Worm (Caenorhabditis elegans): ENCODE data around the gene rpt-2.

The rpt-2 gene

DNA sequence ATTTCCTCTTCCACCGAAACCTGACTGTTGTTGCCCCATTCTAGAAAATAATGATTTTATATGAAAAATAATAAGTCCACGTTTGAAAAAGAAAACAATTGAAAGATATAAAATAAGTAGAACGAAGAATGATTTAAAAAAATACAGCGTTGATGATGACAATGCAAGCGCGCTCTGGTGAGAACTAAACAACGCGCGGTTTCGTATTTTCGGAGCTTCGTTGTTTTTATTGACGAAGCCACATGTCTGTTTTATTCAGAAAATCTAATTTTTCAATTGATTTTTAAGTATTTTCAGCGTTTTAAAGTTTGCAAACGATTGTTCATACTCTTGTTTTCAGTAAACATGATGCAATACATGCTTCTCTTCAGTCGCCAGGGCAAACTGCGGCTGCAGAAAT lies at the start of gene rpt-2, which contains the start of gene aps-1:
Gene rpt-2 (minus strand): TSS at position 40 of the 400 bp plus-strand sequence.
Gene aps-1 (plus strand): TSS at position 341 of the 400 bp plus-strand sequence.
- TF ChIP-seq ztf-23 (GFP tag; IDR thresholded peaks at IDR 0.05) (no peak), cog-1 (tag; optimal IDR thresholded peaks at IDR 0.05) (peak; percentile 61), ref-1 (GFP tag; conservative IDR thresholded peaks at IDR 0.05) (no peak)

DNA sequence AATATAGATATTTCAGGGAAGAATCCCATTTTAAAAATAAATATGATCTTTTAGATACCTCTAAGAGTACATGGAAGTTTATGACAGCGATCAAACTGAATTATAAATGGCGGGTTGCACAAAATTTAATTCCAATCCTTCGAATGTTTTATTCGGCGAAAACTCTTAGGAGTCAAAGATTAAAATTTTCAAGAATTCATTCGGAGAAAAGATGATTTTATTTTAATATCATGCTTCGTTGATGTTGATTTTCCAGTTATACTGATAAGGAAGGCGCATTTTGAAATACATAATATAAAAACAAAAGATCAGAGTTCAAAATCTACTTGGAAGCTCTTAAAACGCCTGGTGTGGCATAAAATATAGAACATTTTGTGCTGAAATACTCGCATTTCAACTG lies 49.6 kb upstream of the rpt-2 start, which contains the start of gene srh-10:
Gene srh-10 (minus strand): TSS at position 29 of the 400 bp plus-strand sequence.
- TF ChIP-seq med-1 (GFP tag; optimal IDR thresholded peaks at IDR 0.05; ENCODE audit: insufficient read depth) (no peak), ztf-29 (GFP tag; IDR thresholded peaks at IDR 0.05) (no peak), cog-1 (tag; optimal IDR thresholded peaks at IDR 0.05) (no peak), ztf-23 (GFP tag; IDR thresholded peaks at IDR 0.05) (no peak), flt-1 (GFP tag; IDR thresholded peaks at IDR 0.05) (no peak), ref-1 (GFP tag; conservative IDR thresholded peaks at IDR 0.05) (no peak), T22C8.4 (GFP tag; IDR thresholded peaks at IDR 0.05) (no peak), tab-1 (GFP tag; IDR thresholded peaks at IDR 0.05) (no peak), klf-2 (GFP tag; conservative IDR thresholded peaks at IDR 0.05) (no peak)

DNA sequence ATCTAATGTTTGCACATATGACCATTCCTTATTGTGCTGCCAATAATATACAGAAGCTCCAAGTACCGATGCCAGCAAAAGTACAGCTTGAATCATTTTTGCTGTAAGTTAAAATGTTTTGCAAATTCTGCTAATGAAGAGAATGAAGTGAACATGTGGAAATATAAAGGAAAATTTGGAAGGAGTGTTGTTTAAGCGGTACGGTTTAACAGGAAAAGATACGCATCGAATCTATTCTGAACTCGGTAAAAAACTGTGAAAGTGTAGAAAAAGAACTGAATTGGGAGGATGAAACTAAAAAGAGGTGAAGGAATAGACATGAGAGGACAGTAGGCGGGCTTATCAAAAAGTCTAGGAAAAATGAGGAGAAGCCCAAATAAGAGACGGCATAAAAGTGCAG lies 45.9 kb upstream of the rpt-2 start, which contains the start of gene Y38A10A.2:
Gene Y38A10A.2 (minus strand): TSS at position 101 of the 400 bp plus-strand sequence.
- TF ChIP-seq tab-1 (GFP tag; IDR thresholded peaks at IDR 0.05) (no peak), T22C8.4 (GFP tag; IDR thresholded peaks at IDR 0.05) (no peak), ztf-23 (GFP tag; IDR thresholded peaks at IDR 0.05) (no peak), ref-1 (GFP tag; conservative IDR thresholded peaks at IDR 0.05) (no peak), cog-1 (tag; optimal IDR thresholded peaks at IDR 0.05) (no peak), med-1 (GFP tag; optimal IDR thresholded peaks at IDR 0.05; ENCODE audit: insufficient read depth) (no peak), flt-1 (GFP tag; IDR thresholded peaks at IDR 0.05) (no peak), ztf-29 (GFP tag; IDR thresholded peaks at IDR 0.05) (no peak), klf-2 (GFP tag; conservative IDR thresholded peaks at IDR 0.05) (no peak)

DNA sequence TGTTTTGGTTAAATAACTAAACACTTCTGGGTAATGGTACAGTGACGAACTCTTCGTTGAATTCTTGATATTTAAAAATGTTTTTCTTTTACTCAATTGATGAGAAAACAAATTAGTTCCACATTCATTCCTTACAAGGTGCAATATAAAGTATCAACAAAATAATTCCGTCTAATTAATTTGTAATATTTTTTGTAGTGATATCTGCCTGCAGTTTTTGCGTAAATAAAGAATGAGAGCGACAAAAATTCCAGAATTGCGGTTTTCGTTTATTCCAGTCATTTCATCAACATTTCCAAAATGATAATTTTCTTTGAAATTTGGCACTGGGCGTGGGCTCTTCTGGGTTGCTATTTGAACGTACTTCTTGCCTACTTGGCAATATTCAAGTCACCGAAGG lies 37.8 kb upstream of the rpt-2 start, which contains the start of gene srd-20:
Gene srd-20 (plus strand): TSS at position 301 of the 400 bp plus-strand sequence.
- no peak for TF ChIP-seq ztf-23 (GFP tag; IDR thresholded peaks at IDR 0.05)
- TF ChIP-seq ref-1 (GFP tag; conservative IDR thresholded peaks at IDR 0.05), result no peak
- no peak for TF ChIP-seq cog-1 (tag; optimal IDR thresholded peaks at IDR 0.05)
- TF ChIP-seq ztf-29 (GFP tag; IDR thresholded peaks at IDR 0.05), result no peak
- no peak for TF ChIP-seq flt-1 (GFP tag; IDR thresholded peaks at IDR 0.05)
- TF ChIP-seq T22C8.4 (GFP tag; IDR thresholded peaks at IDR 0.05), result no peak
- no peak for TF ChIP-seq tab-1 (GFP tag; IDR thresholded peaks at IDR 0.05)
- TF ChIP-seq klf-2 (GFP tag; conservative IDR thresholded peaks at IDR 0.05), result no peak
- no peak for TF ChIP-seq med-1 (GFP tag; optimal IDR thresholded peaks at IDR 0.05; ENCODE audit: insufficient read depth)

DNA sequence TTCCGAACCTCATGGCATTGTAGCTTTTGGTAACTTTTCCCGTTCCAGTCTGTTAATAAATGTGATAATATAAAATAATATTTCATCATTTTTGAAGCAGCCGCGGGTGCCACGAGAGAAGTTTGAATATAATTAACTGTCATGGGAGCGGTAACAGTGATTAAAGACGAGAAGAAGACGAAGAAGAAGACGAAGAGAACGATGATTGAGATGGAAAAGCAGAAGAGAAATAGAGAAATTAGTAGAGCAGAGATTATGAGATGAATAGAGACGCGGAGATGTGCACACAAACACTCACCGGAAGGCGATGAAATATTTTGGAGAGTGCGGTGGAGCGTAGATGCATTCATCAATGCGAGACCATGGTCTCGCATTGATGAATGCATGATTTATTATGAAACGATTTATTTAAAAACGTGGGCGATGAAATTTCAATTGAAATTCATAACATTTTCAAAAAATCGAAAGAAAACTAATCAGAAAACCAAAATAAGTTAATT lies 35.8 kb upstream of the rpt-2 start, which contains the start of gene seip-1:
Gene seip-1 (minus strand): TSS at position 51 of the 500 bp plus-strand sequence.
- TF ChIP-seq flt-1 (GFP tag; IDR thresholded peaks at IDR 0.05) (peak; percentile 69), cog-1 (tag; optimal IDR thresholded peaks at IDR 0.05) (peak; percentile 73), T22C8.4 (GFP tag; IDR thresholded peaks at IDR 0.05) (no peak)

DNA sequence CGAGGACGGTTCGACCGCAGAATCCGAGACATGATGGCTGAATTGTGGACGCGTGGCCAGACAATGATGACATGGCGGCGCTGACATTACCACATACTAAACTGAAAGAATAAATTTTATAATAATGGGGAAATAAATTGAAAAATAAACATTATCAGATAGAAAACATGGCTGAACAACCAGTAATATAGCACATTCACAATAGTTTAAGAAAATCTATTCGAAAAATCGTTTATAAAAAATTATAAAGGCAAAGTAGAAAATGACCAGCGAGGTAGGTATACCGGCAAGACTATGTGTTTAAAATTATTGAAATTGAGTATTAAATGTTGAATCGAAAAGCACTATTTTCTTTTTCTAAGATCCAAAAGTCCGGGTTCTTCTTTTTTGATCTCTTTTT lies 33.7 kb upstream of the rpt-2 start, which contains the start of gene jamp-1:
Gene jamp-1 (minus strand): TSS at position 101 of the 400 bp plus-strand sequence.
- TF ChIP-seq ref-1 (GFP tag; conservative IDR thresholded peaks at IDR 0.05) (no peak), flt-1 (GFP tag; IDR thresholded peaks at IDR 0.05) (no peak), klf-2 (GFP tag; conservative IDR thresholded peaks at IDR 0.05) (no peak), ztf-23 (GFP tag; IDR thresholded peaks at IDR 0.05) (no peak), ztf-29 (GFP tag; IDR thresholded peaks at IDR 0.05) (no peak), tab-1 (GFP tag; IDR thresholded peaks at IDR 0.05) (no peak), T22C8.4 (GFP tag; IDR thresholded peaks at IDR 0.05) (no peak), med-1 (GFP tag; optimal IDR thresholded peaks at IDR 0.05; ENCODE audit: insufficient read depth) (no peak), cog-1 (tag; optimal IDR thresholded peaks at IDR 0.05) (no peak)

DNA sequence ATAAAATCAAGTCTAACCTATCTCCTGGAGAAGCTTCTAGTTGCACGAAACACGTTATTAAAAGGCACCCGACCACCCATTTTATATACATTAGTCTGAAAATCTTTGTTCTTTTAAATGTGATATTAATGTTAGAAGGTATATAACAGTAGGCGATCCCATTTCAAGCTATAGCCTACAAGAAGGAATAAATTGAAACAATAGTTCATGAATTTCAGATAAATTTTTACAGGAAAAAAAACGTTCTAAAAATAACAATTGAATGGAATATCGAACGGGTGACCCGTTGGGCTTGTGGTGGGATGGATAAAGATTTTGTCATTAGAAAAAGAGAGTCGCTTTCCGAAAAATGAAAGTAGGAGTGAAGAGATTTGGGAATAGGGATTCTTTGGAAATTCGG lies 30.3 kb upstream of the rpt-2 start, which contains the start of gene pgap-3:
Gene pgap-3 (minus strand): TSS at position 101 of the 400 bp plus-strand sequence.
- TF ChIP-seq T22C8.4 (GFP tag; IDR thresholded peaks at IDR 0.05), result no peak
- no peak for TF ChIP-seq flt-1 (GFP tag; IDR thresholded peaks at IDR 0.05)
- no peak for TF ChIP-seq tab-1 (GFP tag; IDR thresholded peaks at IDR 0.05)
- no peak for TF ChIP-seq ztf-23 (GFP tag; IDR thresholded peaks at IDR 0.05)
- no peak for TF ChIP-seq ztf-29 (GFP tag; IDR thresholded peaks at IDR 0.05)
- no peak for TF ChIP-seq cog-1 (tag; optimal IDR thresholded peaks at IDR 0.05)
- no peak for TF ChIP-seq ref-1 (GFP tag; conservative IDR thresholded peaks at IDR 0.05)
- no peak for TF ChIP-seq med-1 (GFP tag; optimal IDR thresholded peaks at IDR 0.05; ENCODE audit: insufficient read depth)
- TF ChIP-seq klf-2 (GFP tag; conservative IDR thresholded peaks at IDR 0.05), result no peak

DNA sequence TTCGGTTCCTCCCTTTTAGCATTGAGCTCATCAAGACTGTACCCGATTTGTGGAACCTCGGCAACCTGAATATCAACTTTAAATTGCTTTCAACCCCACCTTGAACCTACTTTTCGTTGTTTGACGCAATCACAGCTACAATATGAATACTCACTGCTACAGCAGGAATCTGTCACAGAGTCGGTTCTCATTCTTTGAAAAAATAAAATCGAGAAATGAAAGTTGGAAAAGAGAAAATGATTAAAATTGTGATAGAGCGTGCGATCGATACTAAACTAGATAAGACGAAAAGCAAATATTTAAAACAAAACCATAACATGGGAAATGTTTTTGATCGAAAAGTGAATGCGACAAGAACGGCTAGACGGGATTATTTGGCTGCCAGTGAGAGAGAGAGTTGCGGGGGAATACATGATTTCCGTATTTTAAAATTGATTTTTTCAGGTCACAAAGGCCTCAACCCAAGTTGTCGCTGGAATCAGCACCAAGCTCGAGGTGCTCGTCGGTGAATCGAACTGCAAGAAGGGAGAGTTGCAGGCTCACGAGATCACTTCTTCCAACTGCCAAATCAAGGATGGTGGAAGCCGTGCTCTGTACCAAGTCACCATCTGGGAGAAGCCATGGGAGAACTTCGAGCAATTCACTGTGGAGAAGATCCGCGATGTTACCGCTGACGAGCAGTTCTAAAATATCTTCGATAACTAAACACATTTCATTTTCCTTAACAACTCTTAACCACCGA lies 27.6 kb upstream of the rpt-2 start, which contains the start of gene R01B10.3:
Gene R01B10.3 (minus strand): TSS at position 277 of the 742 bp plus-strand sequence.
- TF ChIP-seq med-1 (GFP tag; optimal IDR thresholded peaks at IDR 0.05; ENCODE audit: insufficient read depth), result no peak
- TF ChIP-seq flt-1 (GFP tag; IDR thresholded peaks at IDR 0.05), result no peak
- TF ChIP-seq cog-1 (tag; optimal IDR thresholded peaks at IDR 0.05), result no peak
- no peak for TF ChIP-seq klf-2 (GFP tag; conservative IDR thresholded peaks at IDR 0.05)
- no peak for TF ChIP-seq ztf-23 (GFP tag; IDR thresholded peaks at IDR 0.05)
- no peak for TF ChIP-seq ref-1 (GFP tag; conservative IDR thresholded peaks at IDR 0.05)
- no peak for TF ChIP-seq T22C8.4 (GFP tag; IDR thresholded peaks at IDR 0.05)
- no peak for TF ChIP-seq ztf-29 (GFP tag; IDR thresholded peaks at IDR 0.05)
- no peak for TF ChIP-seq tab-1 (GFP tag; IDR thresholded peaks at IDR 0.05)

DNA sequence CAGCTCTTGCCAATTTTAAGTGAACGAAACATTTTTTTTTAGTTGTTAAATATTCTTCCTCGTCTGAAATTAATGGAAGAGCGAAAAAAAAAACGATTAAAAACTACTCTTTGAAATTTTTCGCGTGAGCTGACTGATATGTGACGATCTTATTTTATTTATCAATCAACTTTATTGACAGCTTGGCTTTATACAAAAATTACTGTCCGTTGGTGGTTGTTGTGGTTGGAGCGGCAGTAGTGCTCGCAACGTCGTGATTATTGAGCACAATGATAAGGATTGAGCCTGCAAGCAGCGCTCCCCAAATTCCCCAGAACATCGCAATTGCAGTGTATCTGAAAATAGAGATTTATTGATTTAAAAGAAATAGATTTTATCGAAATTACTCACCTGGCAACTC lies 27.0 kb upstream of the rpt-2 start:
- TF ChIP-seq tab-1 (GFP tag; IDR thresholded peaks at IDR 0.05), result no peak
- no peak for TF ChIP-seq flt-1 (GFP tag; IDR thresholded peaks at IDR 0.05)
- TF ChIP-seq klf-2 (GFP tag; conservative IDR thresholded peaks at IDR 0.05), result no peak
